Worm (Caenorhabditis elegans) whole organism, L2 larva: ENCODE results near the gene str-151.
A peak's percentile ranks its signal among the peaks of the same experiment; 100 is the strongest.

Experiments used
- C34F6.9 ChIP-seq: fragments of 150-350 bp; optimal IDR thresholded peaks from 2 replicates; lab custom pipeline; 2014; ENCODE audit warnings: missing biosample characterization, missing genetic modification characterization
- F13H6.1 ChIP-seq: sonication (generic microtip); optimal IDR thresholded peaks from 2 replicates; lab custom pipeline; 2016; ENCODE audit warnings: missing genetic modification characterization, missing compliant biosample characterization
- R02D3.7 ChIP-seq: fragments of 150-350 bp; optimal IDR thresholded peaks from 2 replicates; lab custom pipeline; 2014; ENCODE audit warnings: missing biosample characterization, missing genetic modification characterization
- Y55F3AM.14 ChIP-seq: fragments of 200-800 bp; sonication (Bioruptor generic); optimal IDR thresholded peaks from 2 replicates; lab custom pipeline; 2018; ENCODE audit warnings: mild to moderate bottlenecking, missing genetic modification characterization, missing compliant biosample characterization
- ZK546.5 ChIP-seq: sonication (generic microtip); optimal IDR thresholded peaks from 2 replicates; lab custom pipeline; 2017; ENCODE audit warnings: missing biosample characterization, missing genetic modification characterization
- ama-1 ChIP-seq: fragments of 150-350 bp; optimal IDR thresholded peaks from 2 replicates; lab custom pipeline; 2018; ENCODE audit warnings: inconsistent platforms
- crh-2 ChIP-seq: sonication (generic microtip); optimal IDR thresholded peaks from 2 replicates; lab custom pipeline; 2017; ENCODE audit warnings: missing biosample characterization, missing genetic modification characterization
- dmd-4 ChIP-seq: sonication (generic microtip); optimal IDR thresholded peaks from 2 replicates; lab custom pipeline; 2017; ENCODE audit warnings: missing biosample characterization, missing genetic modification characterization
- elt-1 ChIP-seq: fragments of 150-350 bp; optimal IDR thresholded peaks from 2 replicates; lab custom pipeline; 2014; ENCODE audit warnings: missing biosample characterization, missing genetic modification characterization
- fos-1 ChIP-seq: fragments of 150-350 bp; optimal IDR thresholded peaks from 2 replicates; lab custom pipeline; 2014; ENCODE audit warnings: missing biosample characterization, missing genetic modification characterization
- gmeb-1 ChIP-seq: fragments of 150-350 bp; optimal IDR thresholded peaks from 2 replicates; lab custom pipeline; 2014; ENCODE audit warnings: missing biosample characterization, missing genetic modification characterization
- lin-13 ChIP-seq: fragments of 150-350 bp; optimal IDR thresholded peaks from 2 replicates; lab custom pipeline; 2014; ENCODE audit warnings: missing biosample characterization, missing genetic modification reagents, missing genetic modification characterization
- lsy-2 ChIP-seq, 2 experiments: fragments of 150-350 bp in 1 of 2; sonication (generic microtip) in 1 of 2; optimal IDR thresholded peaks; 2 replicates each; lab custom pipeline; 2014 to 2017; ENCODE audit warnings: missing biosample characterization in 2 of 2, missing genetic modification characterization in 2 of 2
- mbf-1 ChIP-seq: sonication (generic microtip); optimal IDR thresholded peaks from 2 replicates; lab custom pipeline; 2017; ENCODE audit warnings: missing biosample characterization, missing genetic modification characterization
- nhr-129 ChIP-seq: fragments of 150-350 bp; optimal IDR thresholded peaks from 2 replicates; lab custom pipeline; 2014; ENCODE audit warnings: missing biosample characterization, missing genetic modification characterization
- nhr-21 ChIP-seq: fragments of 150-350 bp; optimal IDR thresholded peaks from 2 replicates; lab custom pipeline; 2014; ENCODE audit warnings: missing biosample characterization, missing genetic modification characterization
- nhr-23 ChIP-seq: fragments of 150-350 bp; optimal IDR thresholded peaks from 2 replicates; lab custom pipeline; 2014; ENCODE audit warnings: missing biosample characterization, missing genetic modification reagents, missing genetic modification characterization
- nhr-6 ChIP-seq: fragments of 150-350 bp; optimal IDR thresholded peaks from 2 replicates; lab custom pipeline; 2014; ENCODE audit warnings: missing biosample characterization, missing genetic modification characterization
- nhr-77 ChIP-seq: fragments of 150-350 bp; optimal IDR thresholded peaks from 2 replicates; lab custom pipeline; 2014; ENCODE audit warnings: missing biosample characterization, missing genetic modification characterization
- peb-1 ChIP-seq: fragments of 150-350 bp; optimal IDR thresholded peaks from 2 replicates; lab custom pipeline; 2014; ENCODE audit warnings: missing biosample characterization, missing genetic modification characterization
- sem-4 ChIP-seq: fragments of 150-350 bp; optimal IDR thresholded peaks from 2 replicates; lab custom pipeline; 2014; ENCODE audit warnings: missing biosample characterization, missing genetic modification reagents, missing genetic modification characterization
- skn-1 ChIP-seq: sonication (generic microtip); optimal IDR thresholded peaks from 2 replicates; lab custom pipeline; 2017; ENCODE audit warnings: missing biosample characterization, missing genetic modification characterization
- sma-3 ChIP-seq: sonication (generic microtip); optimal IDR thresholded peaks from 2 replicates; lab custom pipeline; 2016; ENCODE audit warnings: missing genetic modification reagents, missing genetic modification characterization, missing compliant biosample characterization
- sma-9 ChIP-seq, 2 experiments: fragments of 150-350 bp in 1 of 2; sonication (generic microtip) in 1 of 2; optimal IDR thresholded peaks; 2 replicates each; lab custom pipeline; 2014 to 2016; ENCODE audit warnings: missing genetic modification characterization in 2 of 2, mild to moderate bottlenecking in 1 of 2, missing biosample characterization in 1 of 2, missing compliant biosample characterization in 1 of 2, missing genetic modification reagents in 1 of 2, moderate library complexity in 1 of 2
- snpc-4 ChIP-seq: fragments of 150-350 bp; optimal IDR thresholded peaks from 2 replicates; lab custom pipeline; 2014; ENCODE audit warnings: missing biosample characterization, missing genetic modification characterization
- unc-39 ChIP-seq: fragments of 150-350 bp; optimal IDR thresholded peaks from 2 replicates; lab custom pipeline; 2014; ENCODE audit warnings: missing biosample characterization, missing genetic modification characterization
- zag-1 ChIP-seq: fragments of 150-350 bp; optimal IDR thresholded peaks from 2 replicates; lab custom pipeline; 2014; ENCODE audit warnings: missing biosample characterization, missing genetic modification characterization
- ztf-11 ChIP-seq: sonication (generic microtip); optimal IDR thresholded peaks from 2 replicates; lab custom pipeline; 2017; ENCODE audit warnings: missing biosample characterization, missing genetic modification characterization
- ztf-4 ChIP-seq: fragments of 150-350 bp; optimal IDR thresholded peaks from 2 replicates; lab custom pipeline; 2014; ENCODE audit warnings: missing biosample characterization, missing genetic modification characterization

str-151 gene

ce11 chrV:16591992-16592798 is 16.2 kb downstream of the str-151 start, which contains the start of gene srh-269:
srh-269 (minus strand) TSS chrV:16592042.
- TF ChIP-seq dmd-4 (no peak), nhr-23 (tag; lab: Kevin White, UChicago) (no peak), sma-9 (GFP tag; optimal IDR thresholded peaks at IDR 0.05; lab: Kevin White, UChicago) (peak; percentile 54), sma-9 (tag; optimal IDR thresholded peaks at IDR 0.05; lab: Kevin White, UChicago) (no peak), ama-1 (lab: Kevin White, UChicago) (peak; percentile 90), sma-3 (GFP tag; lab: Kevin White, UChicago) (peak; percentile 42), Y55F3AM.14 (peak; percentile 72), F13H6.1 (tag; lab: Kevin White, UChicago) (peak; percentile 55), sem-4 (no peak), fos-1 (tag; lab: Kevin White, UChicago) (peak; percentile 40), lsy-2 (tag; optimal IDR thresholded peaks at IDR 0.05; lab: Kevin White, UChicago) (peak; percentile 27 to 63), lin-13 (peak; percentile 52), snpc-4 (peak; percentile 30), crh-2 (peak; percentile 13), C34F6.9 (tag; lab: Kevin White, UChicago) (peak; percentile 36), nhr-6 (tag; lab: Kevin White, UChicago) (peak; percentile 12), nhr-129 (tag; lab: Kevin White, UChicago) (peak; percentile 76), R02D3.7 (no peak), gmeb-1 (tag; lab: Kevin White, UChicago) (peak; percentile 52), ztf-4 (tag; lab: Kevin White, UChicago) (peak; percentile 16), nhr-21 (tag; lab: Kevin White, UChicago) (peak; percentile 47)

ce11 chrV:16592947-16593791 is 17.2 kb downstream of the str-151 start:
- TF ChIP-seq crh-2, result peak; percentile 34
- peak; percentile 31 for TF ChIP-seq Y55F3AM.14
- peak; percentile 47 for TF ChIP-seq gmeb-1 (tag; lab: Kevin White, UChicago)
- TF ChIP-seq elt-1, result no peak
- peak; percentile 41 for TF ChIP-seq sma-9 (GFP tag; optimal IDR thresholded peaks at IDR 0.05; lab: Kevin White, UChicago)
- no peak for TF ChIP-seq sma-9 (tag; optimal IDR thresholded peaks at IDR 0.05; lab: Kevin White, UChicago)
- TF ChIP-seq fos-1 (tag; lab: Kevin White, UChicago), result peak; percentile 43
- no peak for TF ChIP-seq ztf-11 (tag; lab: Kevin White, UChicago)
- no peak for TF ChIP-seq mbf-1 (tag; lab: Kevin White, UChicago)
- peak; percentile 26 for TF ChIP-seq ama-1 (lab: Kevin White, UChicago)

DNA sequence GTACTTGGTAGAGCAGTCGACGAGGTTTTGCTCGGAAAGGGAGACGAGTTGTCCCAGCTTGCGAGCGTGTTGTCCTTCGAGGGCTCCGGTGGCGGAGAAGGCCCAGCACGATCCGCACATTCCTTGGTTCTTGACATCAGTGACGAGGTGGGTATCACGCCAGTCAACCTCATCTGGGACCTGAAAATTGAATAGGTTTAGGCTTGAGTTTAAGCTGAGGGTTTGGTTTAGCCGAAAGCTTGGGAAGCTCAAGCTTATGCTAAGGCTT is 17.7 kb downstream of the str-151 start:
- TF ChIP-seq skn-1 (tag; lab: Kevin White, UChicago), result no peak
- no peak for TF ChIP-seq ztf-11 (tag; lab: Kevin White, UChicago)
- no peak for TF ChIP-seq nhr-129 (tag; lab: Kevin White, UChicago)
- no peak for TF ChIP-seq zag-1 (tag; lab: Kevin White, UChicago)
- TF ChIP-seq gmeb-1 (tag; lab: Kevin White, UChicago), result no peak
- no peak for TF ChIP-seq nhr-6 (tag; lab: Kevin White, UChicago)
- no peak for TF ChIP-seq R02D3.7
- no peak for TF ChIP-seq mbf-1 (tag; lab: Kevin White, UChicago)
- TF ChIP-seq nhr-77 (tag; lab: Kevin White, UChicago), result no peak
- no peak for TF ChIP-seq unc-39
- TF ChIP-seq sem-4, result no peak
- no peak for TF ChIP-seq ZK546.5 (tag; lab: Kevin White, UChicago)
- TF ChIP-seq nhr-23 (tag; lab: Kevin White, UChicago), result no peak
- no peak for TF ChIP-seq sma-9 (GFP tag; optimal IDR thresholded peaks at IDR 0.05; lab: Kevin White, UChicago)
- TF ChIP-seq sma-9 (tag; optimal IDR thresholded peaks at IDR 0.05; lab: Kevin White, UChicago), result no peak
- no peak for TF ChIP-seq peb-1 (tag; lab: Kevin White, UChicago)

DNA sequence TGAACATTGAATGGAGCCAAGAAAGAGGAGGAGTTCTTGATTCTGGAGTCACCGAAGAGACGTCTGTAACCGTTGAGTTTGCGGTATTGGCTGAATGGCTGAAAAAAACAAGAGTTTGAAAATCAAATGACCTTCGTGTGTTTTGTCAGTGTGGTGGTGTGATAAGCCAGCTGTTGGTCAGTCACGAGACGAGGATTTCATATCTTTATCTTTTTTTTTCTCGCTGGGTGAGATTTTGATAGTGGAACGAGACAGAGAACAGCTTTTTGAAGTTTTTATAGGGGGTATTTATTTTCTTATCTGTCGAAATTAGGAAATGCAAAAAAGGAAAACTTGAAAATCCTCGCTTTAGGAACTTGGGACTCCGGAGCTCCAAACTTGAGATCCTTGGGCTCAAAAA is 18.5 kb downstream of the str-151 start:
- TF ChIP-seq C34F6.9 (tag; lab: Kevin White, UChicago) (peak; percentile 11), sma-9 (GFP tag; optimal IDR thresholded peaks at IDR 0.05; lab: Kevin White, UChicago) (peak; percentile 14), sma-9 (tag; optimal IDR thresholded peaks at IDR 0.05; lab: Kevin White, UChicago) (no peak), ztf-4 (tag; lab: Kevin White, UChicago) (peak; percentile 7), mbf-1 (tag; lab: Kevin White, UChicago) (no peak), nhr-129 (tag; lab: Kevin White, UChicago) (peak; percentile 50)
